Worm (Caenorhabditis elegans) whole organism, early embryonic: ENCODE results near the gene Y51H7C.41.

Experiments
- F13C5.2 ChIP-seq: sonication (generic microtip); optimal IDR thresholded peaks from 2 replicates; lab custom pipeline; 2017; ENCODE audit warnings: mild to moderate bottlenecking, missing genetic modification characterization, inconsistent platforms, missing compliant biosample characterization
- aly-1 ChIP-seq: sonication (generic microtip); optimal IDR thresholded peaks from 2 replicates; lab custom pipeline; 2016; ENCODE audit warnings: missing genetic modification characterization, missing compliant biosample characterization
- ama-1 ChIP-seq: fragments of 150-350 bp; optimal IDR thresholded peaks from 2 replicates; lab custom pipeline; 2014
- ceh-13 ChIP-seq: fragments of 200-800 bp; sonication (Bioruptor generic); optimal IDR thresholded peaks from 2 replicates; lab custom pipeline; 2018; ENCODE audit warnings: mild to moderate bottlenecking, missing genetic modification characterization, missing compliant biosample characterization
- ceh-36 ChIP-seq: sonication (generic microtip); optimal IDR thresholded peaks from 2 replicates; lab custom pipeline; 2016; ENCODE audit warnings: missing genetic modification characterization, inconsistent platforms, missing compliant biosample characterization
- flt-1 ChIP-seq: fragments of 200-800 bp; sonication (Bioruptor generic); IDR thresholded peaks from 2 replicates; pipeline ENCODE4 v1.3.6; 2022; ENCODE audit warnings: missing genetic modification characterization, missing compliant biosample characterization
- hnd-1 ChIP-seq: sonication (generic microtip); optimal IDR thresholded peaks from 2 replicates; lab custom pipeline; 2016; ENCODE audit warnings: missing genetic modification characterization, missing compliant biosample characterization
- pes-1 ChIP-seq: fragments of 200-800 bp; sonication (Bioruptor generic); IDR thresholded peaks from 2 replicates; pipeline ENCODE4 v1.3.6; 2022; ENCODE audit warnings: missing genetic modification reagents, missing genetic modification characterization, missing compliant biosample characterization
- sea-1 ChIP-seq: fragments of 200-800 bp; sonication (Bioruptor generic); conservative IDR thresholded peaks from 2 replicates; pipeline ENCODE4 v1.3.6; 2022; ENCODE audit warnings: missing genetic modification characterization, missing compliant biosample characterization
- tbx-11 ChIP-seq: fragments of 200-800 bp; sonication (Bioruptor generic); IDR thresholded peaks from 2 replicates; pipeline ENCODE4 v1.3.6; 2022; ENCODE audit warnings: missing genetic modification characterization, missing compliant biosample characterization
- tra-4 ChIP-seq: sonication (generic microtip); optimal IDR thresholded peaks from 2 replicates; lab custom pipeline; 2017; ENCODE audit warnings: missing genetic modification characterization, missing compliant biosample characterization

DNA sequence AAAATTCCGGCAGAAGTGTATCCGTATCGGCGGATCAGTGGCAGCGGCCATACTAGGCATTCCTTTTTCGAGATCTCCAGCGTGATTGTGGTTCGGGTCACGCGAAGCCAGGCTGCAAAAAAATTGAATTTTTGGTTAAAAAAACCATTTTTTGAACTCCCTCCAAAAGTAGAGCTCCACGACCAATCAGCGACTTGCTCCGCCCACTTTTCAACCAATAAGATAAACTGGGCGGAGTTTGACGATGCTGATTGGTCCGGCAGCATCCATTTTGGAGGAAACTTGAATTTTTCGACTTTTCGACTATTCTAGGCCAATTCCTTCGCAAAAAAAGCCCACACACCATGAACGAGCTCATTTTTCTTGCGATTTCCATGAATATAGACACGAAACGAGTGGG, 28.6 kb upstream of the Y51H7C.41 start:
- TF ChIP-seq hnd-1 (tag; lab: Kevin White, UChicago) = no peak
- TF ChIP-seq ceh-13 (GFP tag; lab: Kevin White, UChicago) = no peak
- TF ChIP-seq ama-1 (lab: Kevin White, UChicago) = no peak
- no peak for TF ChIP-seq tbx-11 (GFP tag; lab: Robert Waterston, UW)
- TF ChIP-seq F13C5.2 (tag; lab: Kevin White, UChicago) = no peak
- no peak for TF ChIP-seq ceh-36 (tag; lab: Kevin White, UChicago)
- no peak for TF ChIP-seq pes-1 (GFP tag; lab: Robert Waterston, UW)
- TF ChIP-seq sea-1 = no peak
- TF ChIP-seq flt-1 (GFP tag; lab: Robert Waterston, UW) = no peak
- no peak for TF ChIP-seq aly-1 (tag; lab: Kevin White, UChicago)
- no peak for TF ChIP-seq tra-4 (tag; lab: Kevin White, UChicago)
